In the genomic region with DNA sequence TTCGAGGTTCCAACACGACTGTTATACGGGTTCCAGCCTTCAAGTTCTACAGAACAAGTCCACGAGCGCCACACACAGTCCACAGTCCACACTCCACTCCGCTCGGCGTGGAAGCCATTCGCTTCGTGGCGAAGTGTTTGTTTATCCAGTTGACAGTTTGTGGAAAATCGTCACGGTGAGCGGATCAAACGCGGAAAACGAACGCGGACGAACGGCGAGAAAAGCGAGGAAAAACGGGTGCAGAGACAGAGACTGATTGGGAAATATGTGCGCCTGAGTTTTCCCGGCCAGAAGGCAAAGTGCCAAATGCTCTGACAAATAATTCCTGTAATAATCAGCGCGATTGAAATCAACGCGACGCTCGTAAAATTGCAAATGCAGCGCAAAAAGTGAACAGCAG, we compare ENCODE assay signal across 1 fruit fly cellular context.
TF ChIP-seq lines count a peak whose summit lies in the region.

drl (plus strand) TSS at position 148 of the 400 bp plus-strand sequence.

TF ChIP-seq in whole organism, embryonic, 481 proteins besides CTCF, POLR2A, EP300 and RAD21 (continued from another document and continues in another):
- TF ChIP-seq CG15601 (tag; optimal IDR thresholded peaks at IDR 0.05; lab: Kevin White, UChicago) (peak; percentile 9), eve (GFP tag; optimal IDR thresholded peaks at IDR 0.05; lab: Kevin White, UChicago) (no peak), CG11504 (tag; optimal IDR thresholded peaks at IDR 0.05; lab: Kevin White, UChicago) (no peak), CG10979 (tag; optimal IDR thresholded peaks at IDR 0.05; lab: Kevin White, UChicago) (peak; percentile 42), Hr51 (GFP tag; optimal IDR thresholded peaks at IDR 0.05; lab: Kevin White, UChicago) (no peak), MBD-R2 (GFP tag; IDR thresholded peaks at IDR 0.05; lab: Robert Waterston, UW) (no peak), gcm2 (GFP tag; optimal IDR thresholded peaks at IDR 0.05; lab: Kevin White, UChicago) (no peak), CG3847 (GFP tag; IDR thresholded peaks at IDR 0.05; lab: Robert Waterston, UW) (no peak), ara (GFP tag; IDR thresholded peaks at IDR 0.05; lab: Robert Waterston, UW) (no peak), CG12236 (GFP tag; optimal IDR thresholded peaks at IDR 0.05; lab: Kevin White, UChicago) (no peak), ash1 (GFP tag; optimal IDR thresholded peaks at IDR 0.05; lab: Kevin White, UChicago) (peak; percentile 72), CG17186 (GFP tag; optimal IDR thresholded peaks at IDR 0.05; lab: Kevin White, UChicago) (no peak), jing (GFP tag; optimal IDR thresholded peaks at IDR 0.05; lab: Kevin White, UChicago) (peak; percentile 43), Atf3 (GFP tag; optimal IDR thresholded peaks at IDR 0.05; lab: Kevin White, UChicago) (no peak), CG32532 (GFP tag; IDR thresholded peaks at IDR 0.05; lab: Robert Waterston, UW) (peak; percentile 17; the same call in 1 of the 2 replicates), knrl (GFP tag; IDR thresholded peaks at IDR 0.05; lab: Robert Waterston, UW; ENCODE audit: partially characterized antibody) (peak; percentile 46; the same call in 1 of the 3 replicates), HmgZ (tag; optimal IDR thresholded peaks at IDR 0.05; lab: Kevin White, UChicago) (peak; percentile 36), Rx (GFP tag; IDR thresholded peaks at IDR 0.05; lab: Robert Waterston, UW) (no peak), gce (GFP tag; IDR thresholded peaks at IDR 0.05; lab: Robert Waterston, UW) (no peak; the same call in 2 of the 3 replicates), en (GFP tag; optimal IDR thresholded peaks at IDR 0.05; lab: Kevin White, UChicago) (no peak), pzg (GFP tag; optimal IDR thresholded peaks at IDR 0.05; lab: Kevin White, UChicago) (no peak), Optix (GFP tag; IDR thresholded peaks at IDR 0.05; lab: Robert Waterston, UW) (no peak), CG5953 (GFP tag; IDR thresholded peaks at IDR 0.05; lab: Robert Waterston, UW) (no peak), CG15479 (GFP tag; optimal IDR thresholded peaks at IDR 0.05; lab: Kevin White, UChicago) (no peak), TFAM (GFP tag; optimal IDR thresholded peaks at IDR 0.05; lab: Kevin White, UChicago) (no peak), unc-4 (GFP tag; IDR thresholded peaks at IDR 0.05; lab: Robert Waterston, UW; ENCODE audit: partially characterized antibody) (no peak), CG3065 (GFP tag; optimal IDR thresholded peaks at IDR 0.05; lab: Kevin White, UChicago) (no peak), Hsf (GFP tag; optimal IDR thresholded peaks at IDR 0.05; lab: Kevin White, UChicago) (no peak), lola (GFP tag; optimal IDR thresholded peaks at IDR 0.05; lab: Kevin White, UChicago) (no peak), lov (optimal IDR thresholded peaks at IDR 0.05; lab: Kevin White, UChicago) (no peak), lov (GFP tag; IDR thresholded peaks at IDR 0.05; lab: Robert Waterston, UW) (peak; percentile 72; the same call in 1 of the 3 replicates), CG2116 (GFP tag; optimal IDR thresholded peaks at IDR 0.05; lab: Kevin White, UChicago) (no peak), CG14860 (GFP tag; IDR thresholded peaks at IDR 0.05; lab: Robert Waterston, UW; ENCODE audit: partially characterized antibody) (no peak), Drgx (GFP tag; IDR thresholded peaks at IDR 0.05; lab: Robert Waterston, UW) (0 out of 2 replicates have a peak, but pooled peaks have one; percentile 10), CG11398 (GFP tag; optimal IDR thresholded peaks at IDR 0.05; lab: Kevin White, UChicago) (peak; percentile 52), ac (GFP tag; optimal IDR thresholded peaks at IDR 0.05; lab: Kevin White, UChicago) (no peak), CG10147 (GFP tag; optimal IDR thresholded peaks at IDR 0.05; lab: Kevin White, UChicago) (peak; percentile 44), CG4730 (GFP tag; IDR thresholded peaks at IDR 0.05; lab: Robert Waterston, UW) (no peak), CG2120 (GFP tag; optimal IDR thresholded peaks at IDR 0.05; lab: Kevin White, UChicago) (no peak), CG18262 (tag; optimal IDR thresholded peaks at IDR 0.05; lab: Kevin White, UChicago) (peak; percentile 39), ase (GFP tag; IDR thresholded peaks at IDR 0.05; lab: Robert Waterston, UW) (0 out of 3 replicates have a peak, but pooled peaks have one; percentile 44), phol (tag; optimal IDR thresholded peaks at IDR 0.05; lab: Kevin White, UChicago) (no peak), ken (GFP tag; IDR thresholded peaks at IDR 0.05; lab: Robert Waterston, UW) (no peak), Hmr (GFP tag; optimal IDR thresholded peaks at IDR 0.05; lab: Kevin White, UChicago) (peak; percentile 34), Rfx (GFP tag; IDR thresholded peaks at IDR 0.05; lab: Robert Waterston, UW) (peak; percentile 36; the same call in 1 of the 2 replicates), ems (GFP tag; optimal IDR thresholded peaks at IDR 0.05; lab: Kevin White, UChicago) (peak; percentile 6), CG14667 (GFP tag; IDR thresholded peaks at IDR 0.05; lab: Robert Waterston, UW) (no peak), chn (GFP tag; optimal IDR thresholded peaks at IDR 0.05; lab: Kevin White, UChicago) (no peak), Nf-YB (GFP tag; optimal IDR thresholded peaks at IDR 0.05; lab: Kevin White, UChicago) (peak; percentile 1), CG11456 (GFP tag; IDR thresholded peaks at IDR 0.05; lab: Robert Waterston, UW) (no peak), bab2 (GFP tag; optimal IDR thresholded peaks at IDR 0.05; lab: Kevin White, UChicago) (no peak), CG11085 (GFP tag; IDR thresholded peaks at IDR 0.05; lab: Robert Waterston, UW) (no peak), tgo (GFP tag; IDR thresholded peaks at IDR 0.05; lab: Robert Waterston, UW) (no peak), inv (GFP tag; IDR thresholded peaks at IDR 0.05; lab: Robert Waterston, UW; ENCODE audit: partially characterized antibody) (peak; percentile 14; the same call in 1 of the 2 replicates), gro (GFP tag; optimal IDR thresholded peaks at IDR 0.05; lab: Kevin White, UChicago) (peak; percentile 61), CG1024 (GFP tag; IDR thresholded peaks at IDR 0.05; lab: Robert Waterston, UW) (no peak), cg (GFP tag; optimal IDR thresholded peaks at IDR 0.05; lab: Kevin White, UChicago) (no peak), H2.0 (GFP tag; IDR thresholded peaks at IDR 0.05; lab: Robert Waterston, UW) (no peak), CG13775 (GFP tag; optimal IDR thresholded peaks at IDR 0.05; lab: Kevin White, UChicago) (peak; percentile 7), CG9876 (GFP tag; optimal IDR thresholded peaks at IDR 0.05; lab: Kevin White, UChicago) (no peak), CG12942 (GFP tag; optimal IDR thresholded peaks at IDR 0.05; lab: Kevin White, UChicago) (no peak), slou (GFP tag; optimal IDR thresholded peaks at IDR 0.05; lab: Kevin White, UChicago) (no peak), usp (GFP tag; optimal IDR thresholded peaks at IDR 0.05; lab: Kevin White, UChicago) (no peak), CG6654 (GFP tag; optimal IDR thresholded peaks at IDR 0.05; lab: Kevin White, UChicago) (no peak), NC2β (GFP tag; optimal IDR thresholded peaks at IDR 0.05; lab: Kevin White, UChicago) (peak; percentile 51), Sox102F (GFP tag; optimal IDR thresholded peaks at IDR 0.05; lab: Kevin White, UChicago) (no peak), pan (optimal IDR thresholded peaks at IDR 0.05; lab: Kevin White, UChicago) (no peak), pan (GFP tag; optimal IDR thresholded peaks at IDR 0.05 in 1 of 2, IDR thresholded peaks at IDR 0.05 in 1 of 2) (no peak), tx (GFP tag; optimal IDR thresholded peaks at IDR 0.05; lab: Kevin White, UChicago) (no peak), nom (GFP tag; optimal IDR thresholded peaks at IDR 0.05; lab: Kevin White, UChicago) (peak; percentile 63), gem (tag; optimal IDR thresholded peaks at IDR 0.05; lab: Kevin White, UChicago) (no peak), kay (GFP tag; optimal IDR thresholded peaks at IDR 0.05; lab: Kevin White, UChicago) (no peak), CG10959 (GFP tag; IDR thresholded peaks at IDR 0.05; lab: Robert Waterston, UW) (no peak), MTF-1 (GFP tag; optimal IDR thresholded peaks at IDR 0.05; lab: Kevin White, UChicago; ENCODE audit: borderline replicate concordance) (peak; percentile 60), al (GFP tag; IDR thresholded peaks at IDR 0.05; lab: Robert Waterston, UW) (no peak), CG11247 (GFP tag; IDR thresholded peaks at IDR 0.05; lab: Robert Waterston, UW) (peak; percentile 6; the same call in 1 of the 2 replicates), CG7839 (tag; optimal IDR thresholded peaks at IDR 0.05; lab: Kevin White, UChicago) (no peak), ro (GFP tag; IDR thresholded peaks at IDR 0.05; lab: Robert Waterston, UW) (no peak), pita (GFP tag; optimal IDR thresholded peaks at IDR 0.05; lab: Kevin White, UChicago) (no peak), Hr78 (GFP tag; optimal IDR thresholded peaks at IDR 0.05; lab: Kevin White, UChicago) (peak in 1 of 2 experiments; percentile 11), zfh1 (GFP tag; IDR thresholded peaks at IDR 0.05; lab: Robert Waterston, UW) (peak; percentile 44; the same call in 1 of the 3 replicates), CG6254 (GFP tag; optimal IDR thresholded peaks at IDR 0.05; lab: Kevin White, UChicago) (peak; percentile 25), Oli (tag; optimal IDR thresholded peaks at IDR 0.05; lab: Kevin White, UChicago) (no peak), CG14710 (tag; optimal IDR thresholded peaks at IDR 0.05; lab: Kevin White, UChicago) (no peak), sc (optimal IDR thresholded peaks at IDR 0.05; lab: Kevin White, UChicago) (no peak), sc (GFP tag; optimal IDR thresholded peaks at IDR 0.05; lab: Kevin White, UChicago) (no peak), p53 (GFP tag; optimal IDR thresholded peaks at IDR 0.05; lab: Kevin White, UChicago) (no peak), seq (GFP tag; IDR thresholded peaks at IDR 0.05; lab: Robert Waterston, UW) (peak; percentile 30; the same call in 1 of the 2 replicates), toy (GFP tag; IDR thresholded peaks at IDR 0.05; lab: Robert Waterston, UW) (no peak), Hmx (GFP tag; optimal IDR thresholded peaks at IDR 0.05; lab: Kevin White, UChicago) (no peak), Elba2 (GFP tag; optimal IDR thresholded peaks at IDR 0.05; lab: Kevin White, UChicago) (peak; percentile 62), CG4360 (GFP tag; IDR thresholded peaks at IDR 0.05; lab: Robert Waterston, UW) (no peak), CG12744 (GFP tag; optimal IDR thresholded peaks at IDR 0.05; lab: Kevin White, UChicago) (peak; percentile 5), Mad (GFP tag; optimal IDR thresholded peaks at IDR 0.05; lab: Kevin White, UChicago) (peak; percentile 24), CG4617 (GFP tag; optimal IDR thresholded peaks at IDR 0.05; lab: Kevin White, UChicago; ENCODE audit: borderline replicate concordance) (no peak), sd (tag; optimal IDR thresholded peaks at IDR 0.05; lab: Kevin White, UChicago) (no peak), Hey (tag; optimal IDR thresholded peaks at IDR 0.05; lab: Kevin White, UChicago) (peak; percentile 13), Poxn (GFP tag; IDR thresholded peaks at IDR 0.05; lab: Robert Waterston, UW) (no peak), rib (GFP tag; IDR thresholded peaks at IDR 0.05; lab: Robert Waterston, UW) (0 out of 2 replicates have a peak, but pooled peaks have one; percentile 51), CG10274 (GFP tag; optimal IDR thresholded peaks at IDR 0.05; lab: Kevin White, UChicago) (no peak), CG32767 (GFP tag; IDR thresholded peaks at IDR 0.05; lab: Robert Waterston, UW) (no peak), Xbp1 (GFP tag; optimal IDR thresholded peaks at IDR 0.05; lab: Kevin White, UChicago) (no peak), CG31224 (GFP tag; IDR thresholded peaks at IDR 0.05; lab: Robert Waterston, UW) (no peak), Doc3 (GFP tag; IDR thresholded peaks at IDR 0.05; lab: Robert Waterston, UW; ENCODE audit: partially characterized antibody) (no peak), CG4328 (GFP tag; optimal IDR thresholded peaks at IDR 0.05; lab: Kevin White, UChicago) (peak; percentile 20), CG31365 (tag; optimal IDR thresholded peaks at IDR 0.05; lab: Kevin White, UChicago) (no peak), CG30020 (tag; optimal IDR thresholded peaks at IDR 0.05; lab: Kevin White, UChicago) (no peak), luna (GFP tag; optimal IDR thresholded peaks at IDR 0.05; lab: Kevin White, UChicago) (no peak), cato (GFP tag; optimal IDR thresholded peaks at IDR 0.05; lab: Kevin White, UChicago; ENCODE audit: borderline replicate concordance) (no peak), CG18011 (GFP tag; optimal IDR thresholded peaks at IDR 0.05; lab: Kevin White, UChicago) (no peak), Ptx1 (GFP tag; IDR thresholded peaks at IDR 0.05; lab: Robert Waterston, UW) (no peak), esg (GFP tag; conservative IDR thresholded peaks at IDR 0.05; lab: Robert Waterston, UW) (no peak), Side (GFP tag; optimal IDR thresholded peaks at IDR 0.05; lab: Kevin White, UChicago) (peak; percentile 25), tap (tag; optimal IDR thresholded peaks at IDR 0.05; lab: Kevin White, UChicago) (no peak), disco-r (GFP tag; optimal IDR thresholded peaks at IDR 0.05; lab: Kevin White, UChicago) (peak; percentile 29), CG6175 (GFP tag; IDR thresholded peaks at IDR 0.05; lab: Robert Waterston, UW) (no peak), CG2199 (GFP tag; IDR thresholded peaks at IDR 0.05; lab: Robert Waterston, UW) (no peak), Fer1 (GFP tag; optimal IDR thresholded peaks at IDR 0.05; lab: Kevin White, UChicago) (peak; percentile 72), h (optimal IDR thresholded peaks at IDR 0.05; lab: Kevin White, UChicago) (no peak), fd96Cb (tag; optimal IDR thresholded peaks at IDR 0.05; lab: Kevin White, UChicago) (no peak), E2f2 (GFP tag; IDR thresholded peaks at IDR 0.05; lab: Robert Waterston, UW) (peak; percentile 27; the same call in 1 of the 2 replicates), schlank (tag; optimal IDR thresholded peaks at IDR 0.05; lab: Kevin White, UChicago) (no peak), Mrtf (GFP tag; IDR thresholded peaks at IDR 0.05; lab: Robert Waterston, UW) (no peak), wdn (GFP tag; IDR thresholded peaks at IDR 0.05; lab: Robert Waterston, UW) (peak; percentile 46; the same call in 1 of the 2 replicates), CG15269 (tag; optimal IDR thresholded peaks at IDR 0.05; lab: Kevin White, UChicago) (no peak), fd3F (GFP tag; optimal IDR thresholded peaks at IDR 0.05; lab: Kevin White, UChicago) (no peak), HmgD (GFP tag; optimal IDR thresholded peaks at IDR 0.05; lab: Kevin White, UChicago) (peak; percentile 23), btn (GFP tag; optimal IDR thresholded peaks at IDR 0.05; lab: Kevin White, UChicago) (peak; percentile 26), fd64A (GFP tag; optimal IDR thresholded peaks at IDR 0.05; lab: Kevin White, UChicago) (peak; percentile 42)
